Worm (Caenorhabditis elegans): ENCODE results near the gene srg-26.

DNA sequence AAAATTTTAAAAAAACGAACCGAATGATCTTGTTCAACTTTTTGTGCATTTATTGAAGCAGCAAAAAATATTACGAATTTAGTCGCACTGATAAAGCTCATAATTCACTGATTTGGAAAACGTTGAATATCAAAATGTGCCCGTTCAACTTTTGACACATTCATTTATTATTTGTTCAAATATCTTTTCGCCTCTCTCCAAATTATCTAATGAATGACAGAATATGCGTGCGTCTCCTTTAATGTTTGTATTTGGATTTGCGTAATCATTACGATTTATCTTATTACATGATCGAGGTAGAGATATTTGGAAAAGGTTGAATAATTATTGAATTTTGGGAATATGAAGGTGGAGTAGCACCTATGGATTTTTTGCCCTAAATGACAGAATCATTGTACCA lies 18.4 kb downstream of the srg-26 start, which contains the start of gene T09D3.3:
- TF ChIP-seq lin-39 (tag; optimal IDR thresholded peaks at IDR 0.05) (no peak), peb-1 (tag; optimal IDR thresholded peaks at IDR 0.05) (no peak), ama-1 (optimal IDR thresholded peaks at IDR 0.05) (no peak), nhr-11 (tag; optimal IDR thresholded peaks at IDR 0.05) (no peak), nhr-77 (tag; optimal IDR thresholded peaks at IDR 0.05) (no peak), nhr-237 (tag; optimal IDR thresholded peaks at IDR 0.05) (no peak), lin-11 (tag; optimal IDR thresholded peaks at IDR 0.05) (no peak), nhr-129 (tag; optimal IDR thresholded peaks at IDR 0.05) (no peak), nhr-12 (tag; optimal IDR thresholded peaks at IDR 0.05) (no peak), fos-1 (tag; optimal IDR thresholded peaks at IDR 0.05) (no peak), lin-13 (GFP tag; optimal IDR thresholded peaks at IDR 0.05) (no peak), unc-62 (GFP tag; optimal IDR thresholded peaks at IDR 0.05) (no peak), egl-27 (tag; optimal IDR thresholded peaks at IDR 0.05) (no peak)
